2 worm cellular contexts compared by ENCODE assay signal in the genomic region with DNA sequence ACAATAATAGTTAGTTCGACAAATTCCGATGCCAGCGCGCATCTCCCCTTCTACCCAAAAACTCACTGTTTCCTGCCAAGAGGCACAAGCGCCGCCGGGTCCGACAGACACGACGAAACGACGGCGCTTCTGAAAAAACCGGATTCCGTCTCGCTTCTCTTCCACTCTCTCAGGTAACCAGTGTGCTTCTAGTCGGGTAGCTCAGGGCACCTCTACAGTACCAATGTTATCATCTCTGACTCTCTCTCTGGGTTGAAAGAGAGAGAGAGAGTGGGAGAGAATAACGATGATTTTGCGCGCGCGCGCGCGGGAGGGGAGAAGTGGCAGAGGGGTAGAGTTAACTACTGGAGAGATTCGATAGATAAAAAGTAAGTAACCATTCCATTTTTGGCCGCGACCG.
TF ChIP-seq lines count a peak whose summit lies in the region.

No protein-coding gene starts in this region.

TF ChIP-seq in whole organism, L1 larva, 84 proteins besides CTCF, POLR2A, EP300 and RAD21 (continued from another document):
- TF ChIP-seq blmp-1 (tag; optimal IDR thresholded peaks at IDR 0.05; lab: Kevin White, UChicago): peak; percentile 36
- TF ChIP-seq lsy-2 (tag; optimal IDR thresholded peaks at IDR 0.05; lab: Kevin White, UChicago): peak in 1 of 2 experiments; percentile 57
- TF ChIP-seq nhr-90 (tag; optimal IDR thresholded peaks at IDR 0.05; lab: Kevin White, UChicago; ENCODE audit: poor library complexity): peak; percentile 0
- peak; percentile 20 for TF ChIP-seq nhr-20 (tag; optimal IDR thresholded peaks at IDR 0.05; lab: Kevin White, UChicago)
- TF ChIP-seq lin-14 (GFP tag; optimal IDR thresholded peaks at IDR 0.05; lab: Kevin White, UChicago): peak; percentile 50
- peak; percentile 56 for TF ChIP-seq skn-1 (tag; optimal IDR thresholded peaks at IDR 0.05; lab: Kevin White, UChicago)
- TF ChIP-seq efl-1 (optimal IDR thresholded peaks at IDR 0.05; lab: Kevin White, UChicago): peak; percentile 24 to 30
- TF ChIP-seq efl-1 (GFP tag; optimal IDR thresholded peaks at IDR 0.05 in 1 of 2; lab: Kevin White, UChicago): peak; percentile 7 to 84
- TF ChIP-seq C16A3.4 (tag; optimal IDR thresholded peaks at IDR 0.05; lab: Kevin White, UChicago): peak; percentile 21
- no peak for TF ChIP-seq unc-30 (tag; optimal IDR thresholded peaks at IDR 0.05; lab: Kevin White, UChicago)
- TF ChIP-seq lin-35 (GFP tag; optimal IDR thresholded peaks at IDR 0.05; lab: Kevin White, UChicago): peak in 1 of 2 experiments; percentile 31
TF ChIP-seq in whole organism, L1 larva: peak in this region for 17.

TF ChIP-seq in whole organism, L3 larva, 47 proteins besides CTCF, POLR2A, EP300 and RAD21 (continued from another document):
- TF ChIP-seq fkh-2 (tag; optimal IDR thresholded peaks at IDR 0.05; lab: Kevin White, UChicago) (no peak), tbx-2 (tag; optimal IDR thresholded peaks at IDR 0.05; lab: Kevin White, UChicago) (no peak), hmg-11 (tag; optimal IDR thresholded peaks at IDR 0.05; lab: Kevin White, UChicago) (no peak), nhr-43 (tag; optimal IDR thresholded peaks at IDR 0.05; lab: Kevin White, UChicago; ENCODE audit: poor library complexity, severe bottlenecking) (no peak), lin-15B (tag; optimal IDR thresholded peaks at IDR 0.05; lab: Kevin White, UChicago) (no peak), nhr-23 (tag; optimal IDR thresholded peaks at IDR 0.05; lab: Kevin White, UChicago) (peak; percentile 8)
